Fruit fly (Drosophila melanogaster): ENCODE data around the gene side-VII.

DNA sequence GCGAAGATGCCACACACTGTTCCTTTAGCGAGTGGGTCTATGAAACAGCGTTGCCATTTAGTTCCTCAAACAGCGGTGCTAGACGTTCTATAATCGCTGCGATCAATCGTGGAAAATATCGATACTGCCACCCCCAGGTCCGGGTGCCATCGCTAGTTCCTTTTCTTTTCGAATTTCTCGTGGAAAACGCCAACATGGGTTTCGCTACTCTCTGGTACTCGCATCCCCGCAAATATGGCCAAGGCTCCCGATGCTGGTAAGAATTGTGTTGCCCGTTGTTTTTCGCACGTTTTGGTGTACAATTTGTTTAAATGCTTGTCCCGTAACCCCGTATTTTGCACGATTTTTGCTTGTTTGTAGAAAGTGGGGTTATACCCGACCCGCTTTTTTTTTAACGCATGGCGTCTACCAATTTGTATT, 38.2 kb upstream of the side-VII start, which contains the start of gene RpS29:
- TF ChIP-seq CG9948 (tag; optimal IDR thresholded peaks at IDR 0.05) = no peak
- peak; percentile 57 for TF ChIP-seq Ets98B (GFP tag; IDR thresholded peaks at IDR 0.05)
- TF ChIP-seq CG32121 (GFP tag; IDR thresholded peaks at IDR 0.05) = peak; percentile 26; the same call in 1 of the 2 replicates
- peak; percentile 30 for TF ChIP-seq CG34367 (tag; optimal IDR thresholded peaks at IDR 0.05)

Measured in whole organism, pupa.